Fruit fly (Drosophila melanogaster): Measurements from ENCODE around the gene mRpL45.

mRpL45 gene

DNA sequence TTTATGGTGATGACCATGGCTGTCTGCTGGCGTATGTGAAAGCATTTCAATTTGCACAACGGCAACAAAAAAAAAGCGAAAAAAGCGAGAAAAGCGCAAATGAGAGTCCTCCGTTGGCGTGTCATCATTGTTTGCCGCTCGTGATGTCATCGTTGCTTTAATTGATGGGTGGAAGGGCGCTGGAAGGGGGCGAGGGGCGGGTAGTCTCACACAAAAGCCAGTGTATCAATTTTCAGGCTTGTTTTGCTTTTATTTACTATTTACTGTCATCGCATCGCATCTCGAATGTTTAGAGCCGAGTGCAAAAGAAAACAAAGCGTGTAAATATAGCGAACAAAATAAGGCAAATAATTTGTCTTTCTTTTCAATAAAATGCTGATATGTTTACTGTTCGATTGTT lies 29.0 kb upstream of the mRpL45 start (continued):
- TF ChIP-seq Oli (tag; optimal IDR thresholded peaks at IDR 0.05) (peak; percentile 28), Hmx (GFP tag; optimal IDR thresholded peaks at IDR 0.05) (no peak), Dip2 (GFP tag; IDR thresholded peaks at IDR 0.05) (no peak), Med (GFP tag) (peak; percentile 65), CoRest (tag; optimal IDR thresholded peaks at IDR 0.05) (peak; percentile 4), zf30C (GFP tag; optimal IDR thresholded peaks at IDR 0.05) (no peak), ci (GFP tag; IDR thresholded peaks at IDR 0.05) (peak; percentile 63; the same call in 1 of the 3 replicates), CG12071 (GFP tag; optimal IDR thresholded peaks at IDR 0.05) (peak; percentile 56), sim (GFP tag; IDR thresholded peaks at IDR 0.05) (peak; percentile 32; the same call in 1 of the 2 replicates), CG2712 (tag; optimal IDR thresholded peaks at IDR 0.05) (peak; percentile 45), Elba2 (GFP tag; optimal IDR thresholded peaks at IDR 0.05) (no peak), CG31388 (GFP tag; optimal IDR thresholded peaks at IDR 0.05) (no peak), CHES-1-like (GFP tag; optimal IDR thresholded peaks at IDR 0.05) (no peak), cas (GFP tag; IDR thresholded peaks at IDR 0.05) (no peak), CG4360 (GFP tag; IDR thresholded peaks at IDR 0.05) (0 out of 2 replicates have a peak, but pooled peaks have one; percentile 33), CG11085 (GFP tag; IDR thresholded peaks at IDR 0.05) (no peak), zen2 (GFP tag; IDR thresholded peaks at IDR 0.05; ENCODE audit: partially characterized antibody) (no peak), Poxn (GFP tag; IDR thresholded peaks at IDR 0.05) (no peak), al (GFP tag; IDR thresholded peaks at IDR 0.05) (no peak), CrebB (tag; optimal IDR thresholded peaks at IDR 0.05) (peak; percentile 50), CG3407 (GFP tag; optimal IDR thresholded peaks at IDR 0.05) (peak; percentile 75), chn (GFP tag; optimal IDR thresholded peaks at IDR 0.05) (no peak), bbx (GFP tag; IDR thresholded peaks at IDR 0.05; ENCODE audit: partially characterized antibody) (no peak), sima (GFP tag; optimal IDR thresholded peaks at IDR 0.05) (no peak), CG16863 (GFP tag; optimal IDR thresholded peaks at IDR 0.05) (no peak), Rfx (GFP tag; IDR thresholded peaks at IDR 0.05) (no peak), kah (GFP tag; optimal IDR thresholded peaks at IDR 0.05) (peak; percentile 13), nom (GFP tag; optimal IDR thresholded peaks at IDR 0.05) (peak; percentile 56)

DNA sequence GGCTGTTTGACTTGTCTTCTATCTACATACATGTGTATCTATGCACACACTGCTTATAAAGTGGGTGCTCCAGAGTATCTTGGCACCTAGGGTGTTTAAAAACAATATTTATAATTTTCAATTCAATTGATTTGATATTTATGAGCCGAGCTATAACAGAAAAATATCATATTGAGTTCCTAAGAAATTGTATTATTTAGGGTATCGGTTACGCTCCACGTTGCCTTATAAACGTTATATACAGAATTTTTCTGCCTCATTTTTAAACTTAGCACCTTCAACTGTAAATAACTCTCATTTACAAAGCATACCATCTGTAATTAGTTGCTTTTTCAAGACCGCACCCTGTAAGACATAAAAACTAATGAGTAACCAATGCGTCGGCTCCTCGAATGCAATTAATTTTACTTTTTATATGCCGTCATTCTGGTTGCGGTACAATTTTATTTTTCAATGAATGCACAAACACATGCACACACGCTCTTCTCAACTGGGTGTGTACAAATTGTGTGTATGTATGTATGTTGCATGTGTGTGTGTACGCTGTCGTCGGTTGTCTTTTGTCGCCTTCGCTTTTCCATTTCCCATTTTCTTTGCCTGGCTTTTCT lies 27.5 kb upstream of the mRpL45 start:
- TF ChIP-seq CG2712 (tag; optimal IDR thresholded peaks at IDR 0.05) (peak; percentile 83), so (GFP tag; IDR thresholded peaks at IDR 0.05) (peak; percentile 13; the same call in 1 of the 3 replicates), E2f2 (GFP tag; IDR thresholded peaks at IDR 0.05) (peak; percentile 34; the same call in 1 of the 2 replicates), CG17568 (GFP tag; optimal IDR thresholded peaks at IDR 0.05) (no peak), CG4820 (GFP tag; optimal IDR thresholded peaks at IDR 0.05) (peak; percentile 63), Bdp1 (GFP tag; optimal IDR thresholded peaks at IDR 0.05) (peak; percentile 32), ap (GFP tag; IDR thresholded peaks at IDR 0.05) (no peak), CG9609 (GFP tag; optimal IDR thresholded peaks at IDR 0.05) (peak; percentile 1), ftz-f1 (GFP tag; optimal IDR thresholded peaks at IDR 0.05) (no peak), CG10267 (tag; optimal IDR thresholded peaks at IDR 0.05) (peak; percentile 65), C15 (GFP tag; IDR thresholded peaks at IDR 0.05) (no peak), fd96Cb (tag; optimal IDR thresholded peaks at IDR 0.05) (peak; percentile 79), Med (GFP tag) (peak; percentile 85), CG12236 (GFP tag; optimal IDR thresholded peaks at IDR 0.05) (no peak), CG9727 (GFP tag; optimal IDR thresholded peaks at IDR 0.05) (peak; percentile 83), CG32532 (GFP tag; IDR thresholded peaks at IDR 0.05) (no peak), tap (tag; optimal IDR thresholded peaks at IDR 0.05) (peak; percentile 46), CG10366 (GFP tag; IDR thresholded peaks at IDR 0.05) (peak; percentile 37; the same call in 1 of the 2 replicates), CG13123 (GFP tag; optimal IDR thresholded peaks at IDR 0.05) (peak; percentile 18), CG4617 (GFP tag; optimal IDR thresholded peaks at IDR 0.05; ENCODE audit: borderline replicate concordance) (peak; percentile 8), ind (GFP tag; optimal IDR thresholded peaks at IDR 0.05) (peak; percentile 18), Dref (GFP tag; IDR thresholded peaks at IDR 0.05) (no peak), Trl (optimal IDR thresholded peaks at IDR 0.05) (no peak), Trl (GFP tag; optimal IDR thresholded peaks at IDR 0.05) (peak; percentile 10), Eip74EF (GFP tag; optimal IDR thresholded peaks at IDR 0.05) (peak in 1 of 2 experiments; percentile 66)
